Worm (Caenorhabditis elegans) whole organism, L3 larva: ENCODE measurements around the gene Y62E10A.24.

Experiments used
- R02D3.7 ChIP-seq: fragments of 150-350 bp; optimal IDR thresholded peaks from 2 replicates; lab custom pipeline; 2014; ENCODE audit warnings: missing biosample characterization, missing genetic modification characterization
- aly-2 ChIP-seq: fragments of 150-350 bp; optimal IDR thresholded peaks from 2 replicates; lab custom pipeline; 2014; ENCODE audit warnings: missing biosample characterization, missing genetic modification characterization
- ama-1 ChIP-seq: fragments of 150-350 bp; optimal IDR thresholded peaks from 2 replicates; lab custom pipeline; 2018
- ceh-16 ChIP-seq: sonication (generic microtip); optimal IDR thresholded peaks from 2 replicates; lab custom pipeline; 2017; ENCODE audit warnings: missing biosample characterization, missing genetic modification characterization
- ceh-28 ChIP-seq: fragments of 150-350 bp; optimal IDR thresholded peaks from 2 replicates; lab custom pipeline; 2014; ENCODE audit warnings: missing biosample characterization, missing genetic modification reagents, missing genetic modification characterization
- ceh-82 ChIP-seq: fragments of 150-350 bp; optimal IDR thresholded peaks from 2 replicates; lab custom pipeline; 2014; ENCODE audit warnings: missing biosample characterization, missing genetic modification characterization
- ceh-9 ChIP-seq: sonication (generic microtip); optimal IDR thresholded peaks from 2 replicates; lab custom pipeline; 2018; ENCODE audit warnings: missing biosample characterization, missing genetic modification characterization
- daf-12 ChIP-seq: fragments of 150-350 bp; optimal IDR thresholded peaks from 2 replicates; lab custom pipeline; 2014; ENCODE audit warnings: missing biosample characterization, missing genetic modification reagents, missing genetic modification characterization
- egl-5 ChIP-seq: fragments of 150-350 bp; optimal IDR thresholded peaks from 2 replicates; lab custom pipeline; 2017; ENCODE audit warnings: missing biosample characterization, missing genetic modification reagents, missing genetic modification characterization, inconsistent platforms
- elt-2 ChIP-seq: sonication (generic microtip); optimal IDR thresholded peaks from 2 replicates; lab custom pipeline; 2016; ENCODE audit warnings: missing genetic modification reagents, mild to moderate bottlenecking, missing genetic modification characterization, missing compliant biosample characterization
- elt-3 ChIP-seq, 3 experiments: fragments of 150-350 bp in 1 of 3; sonication (generic microtip) in 2 of 3; optimal IDR thresholded peaks; 2 replicates in 2 of 3; 4 replicates in 1 of 3; lab custom pipeline; 2014 to 2017; ENCODE audit warnings: missing biosample characterization in 3 of 3, missing genetic modification characterization in 3 of 3
- eor-1 ChIP-seq, 2 experiments: fragments of 150-350 bp; optimal IDR thresholded peaks; 2 replicates each; lab custom pipeline; 2014 to 2018; ENCODE audit warnings: missing biosample characterization in 2 of 2, missing genetic modification characterization in 2 of 2
- fkh-10 ChIP-seq: sonication (generic microtip); optimal IDR thresholded peaks from 2 replicates; lab custom pipeline; 2017; ENCODE audit warnings: missing biosample characterization, missing genetic modification reagents, missing genetic modification characterization
- hmg-11 ChIP-seq: sonication (generic microtip); optimal IDR thresholded peaks from 2 replicates; lab custom pipeline; 2016; ENCODE audit warnings: missing genetic modification characterization, missing compliant biosample characterization
- jun-1 ChIP-seq: fragments of 150-350 bp; optimal IDR thresholded peaks from 2 replicates; lab custom pipeline; 2014; ENCODE audit warnings: missing biosample characterization, missing genetic modification reagents, missing genetic modification characterization
- lin-15B ChIP-seq: fragments of 150-350 bp; optimal IDR thresholded peaks from 2 replicates; lab custom pipeline; 2014; ENCODE audit warnings: missing biosample characterization, missing genetic modification characterization
- lin-39 ChIP-seq: fragments of 150-350 bp; optimal IDR thresholded peaks from 2 replicates; lab custom pipeline; 2018; ENCODE audit warnings: missing biosample characterization, missing genetic modification reagents, missing genetic modification characterization
- mml-1 ChIP-seq: fragments of 150-350 bp; sonication (generic microtip); optimal IDR thresholded peaks from 3 replicates; lab custom pipeline; 2014; ENCODE audit warnings: missing biosample characterization, missing genetic modification characterization
- nfya-1 ChIP-seq: sonication (generic microtip); optimal IDR thresholded peaks from 2 replicates; lab custom pipeline; 2017; ENCODE audit warnings: missing genetic modification characterization, mild to moderate bottlenecking, missing compliant biosample characterization, antibody characterized with exemption, moderate library complexity; ENCODE audit not compliant: insufficient read depth
- nhr-11 ChIP-seq: fragments of 150-350 bp; optimal IDR thresholded peaks from 2 replicates; lab custom pipeline; 2014; ENCODE audit warnings: missing biosample characterization, missing genetic modification characterization
- nhr-12 ChIP-seq: fragments of 150-350 bp; optimal IDR thresholded peaks from 2 replicates; lab custom pipeline; 2014; ENCODE audit warnings: missing biosample characterization, missing genetic modification characterization
- nhr-23 ChIP-seq: fragments of 150-350 bp; optimal IDR thresholded peaks from 2 replicates; lab custom pipeline; 2014; ENCODE audit warnings: missing biosample characterization, missing genetic modification reagents, missing genetic modification characterization
- nhr-237 ChIP-seq: fragments of 150-350 bp; optimal IDR thresholded peaks from 2 replicates; lab custom pipeline; 2014; ENCODE audit warnings: missing biosample characterization, missing genetic modification characterization
- nhr-25 ChIP-seq: sonication (generic microtip); optimal IDR thresholded peaks from 2 replicates; lab custom pipeline; 2017; ENCODE audit warnings: missing biosample characterization, missing genetic modification characterization
- nhr-28 ChIP-seq: fragments of 150-350 bp; optimal IDR thresholded peaks from 2 replicates; lab custom pipeline; 2014; ENCODE audit warnings: missing biosample characterization, missing genetic modification characterization
- nhr-43 ChIP-seq: sonication (generic microtip); optimal IDR thresholded peaks from 2 replicates; lab custom pipeline; 2016; ENCODE audit warnings: mild to moderate bottlenecking, missing genetic modification characterization, missing compliant biosample characterization; ENCODE audit not compliant: poor library complexity, severe bottlenecking
- nhr-77 ChIP-seq: fragments of 150-350 bp; optimal IDR thresholded peaks from 2 replicates; lab custom pipeline; 2014; ENCODE audit warnings: missing biosample characterization, missing genetic modification characterization
- pha-4 ChIP-seq: fragments of 150-350 bp; optimal IDR thresholded peaks from 2 replicates; lab custom pipeline; 2014; ENCODE audit warnings: missing biosample characterization, missing genetic modification reagents, missing genetic modification characterization
- pqm-1 ChIP-seq: fragments of 150-350 bp; optimal IDR thresholded peaks from 2 replicates; lab custom pipeline; 2017; ENCODE audit warnings: missing biosample characterization, missing genetic modification characterization, inconsistent platforms
- skn-1 ChIP-seq: fragments of 150-350 bp; optimal IDR thresholded peaks from 2 replicates; lab custom pipeline; 2014; ENCODE audit warnings: missing biosample characterization, missing genetic modification characterization
- snpc-4 ChIP-seq: fragments of 150-350 bp; optimal IDR thresholded peaks from 2 replicates; lab custom pipeline; 2014; ENCODE audit warnings: missing biosample characterization, missing genetic modification characterization
- tbx-2 ChIP-seq: sonication (generic microtip); optimal IDR thresholded peaks from 2 replicates; lab custom pipeline; 2016; ENCODE audit warnings: mild to moderate bottlenecking, missing genetic modification characterization, missing compliant biosample characterization
- unc-62 ChIP-seq: fragments of 150-350 bp; sonication (generic microtip); optimal IDR thresholded peaks from 4 replicates; lab custom pipeline; 2014; ENCODE audit warnings: missing biosample characterization, missing genetic modification reagents, missing genetic modification characterization
- zag-1 ChIP-seq: fragments of 150-350 bp; optimal IDR thresholded peaks from 2 replicates; lab custom pipeline; 2014; ENCODE audit warnings: missing biosample characterization, missing genetic modification characterization
- ztf-11 ChIP-seq: fragments of 150-350 bp; optimal IDR thresholded peaks from 2 replicates; lab custom pipeline; 2014; ENCODE audit warnings: missing biosample characterization, missing genetic modification characterization
- ztf-4 ChIP-seq: fragments of 150-350 bp; optimal IDR thresholded peaks from 2 replicates; lab custom pipeline; 2014; ENCODE audit warnings: missing biosample characterization, missing genetic modification characterization

Gene Y62E10A.24

ce11 chrIV:13381823-13382222 is 11.3 kb downstream of the Y62E10A.24 start, which contains the start of gene emc-3:
TSS of gene emc-3 (minus strand) at chrIV:13381923.
- TF ChIP-seq fkh-10 (GFP tag; lab: Kevin White, UChicago) (no peak), ceh-16 (tag; lab: Kevin White, UChicago) (no peak), ama-1 (no peak), aly-2 (tag; lab: Kevin White, UChicago) (no peak), nhr-25 (tag; lab: Kevin White, UChicago) (no peak), nhr-12 (tag; lab: Kevin White, UChicago) (no peak), nhr-28 (tag; lab: Kevin White, UChicago) (no peak), hmg-11 (tag; lab: Kevin White, UChicago) (no peak), elt-2 (tag; lab: Kevin White, UChicago) (no peak), lin-15B (tag; lab: Kevin White, UChicago) (no peak), ceh-82 (tag; lab: Kevin White, UChicago) (no peak), ztf-11 (tag; lab: Kevin White, UChicago) (no peak), ztf-4 (tag; lab: Kevin White, UChicago) (no peak), eor-1 (tag; optimal IDR thresholded peaks at IDR 0.05; lab: Kevin White, UChicago) (no peak), ceh-9 (tag; lab: Kevin White, UChicago) (no peak), daf-12 (no peak), nhr-237 (tag; lab: Kevin White, UChicago) (no peak), pha-4 (no peak), elt-3 (tag; optimal IDR thresholded peaks at IDR 0.05; lab: Kevin White, UChicago) (no peak), nhr-11 (tag; lab: Kevin White, UChicago) (no peak)

ce11 chrIV:13383763-13384436 is 13.4 kb downstream of the Y62E10A.24 start, which contains the start of gene rab-19:
TSS of gene rab-19 (minus strand) at chrIV:13384386.
- TF ChIP-seq nfya-1 (tag; lab: Kevin White, UChicago): peak; percentile 26
- TF ChIP-seq snpc-4 (tag; lab: Kevin White, UChicago): no peak
- TF ChIP-seq lin-15B (tag; lab: Kevin White, UChicago): peak; percentile 13
- TF ChIP-seq fkh-10 (GFP tag; lab: Kevin White, UChicago): no peak
- peak; percentile 35 for TF ChIP-seq lin-39 (tag; lab: Kevin White, UChicago)
- peak; percentile 65 for TF ChIP-seq hmg-11 (tag; lab: Kevin White, UChicago)

ce11 chrIV:13386043-13386442 is 15.5 kb downstream of the Y62E10A.24 start, which contains the start of the genes Y62E10A.20, Y62E10A.23 and mdt-9:
TSS of gene Y62E10A.20 (minus strand) at chrIV:13386091.
TSS of gene Y62E10A.23 (plus strand) at chrIV:13386324.
TSS of gene mdt-9 (plus strand) at chrIV:13386380.
- TF ChIP-seq nhr-12 (tag; lab: Kevin White, UChicago) (no peak), ztf-4 (tag; lab: Kevin White, UChicago) (no peak), nfya-1 (tag; lab: Kevin White, UChicago) (peak; percentile 82), mml-1 (tag; lab: Kevin White, UChicago) (no peak), nhr-23 (tag; lab: Kevin White, UChicago) (peak; percentile 81), pqm-1 (tag; lab: Kevin White, UChicago) (peak; percentile 9), R02D3.7 (tag; lab: Kevin White, UChicago) (peak; percentile 53), snpc-4 (tag; lab: Kevin White, UChicago) (peak; percentile 11), pha-4 (peak; percentile 87), tbx-2 (no peak), nhr-25 (tag; lab: Kevin White, UChicago) (peak; percentile 72), ceh-16 (tag; lab: Kevin White, UChicago) (no peak), ztf-11 (tag; lab: Kevin White, UChicago) (no peak), elt-2 (tag; lab: Kevin White, UChicago) (peak; percentile 28), skn-1 (tag; lab: Kevin White, UChicago) (peak; percentile 32), aly-2 (tag; lab: Kevin White, UChicago) (no peak), ama-1 (peak; percentile 9), jun-1 (tag; lab: Kevin White, UChicago) (no peak), lin-15B (tag; lab: Kevin White, UChicago) (peak; percentile 92), lin-39 (tag; lab: Kevin White, UChicago) (peak; percentile 70), elt-3 (tag; optimal IDR thresholded peaks at IDR 0.05; lab: Kevin White, UChicago) (no peak), eor-1 (tag; optimal IDR thresholded peaks at IDR 0.05; lab: Kevin White, UChicago) (no peak), nhr-77 (no peak), zag-1 (no peak), unc-62 (GFP tag; lab: Kevin White, UChicago) (no peak), egl-5 (tag; lab: Kevin White, UChicago) (peak; percentile 95), nhr-43 (peak; percentile 43), ceh-28 (tag; lab: Kevin White, UChicago) (peak; percentile 54), fkh-10 (GFP tag; lab: Kevin White, UChicago) (peak; percentile 14), hmg-11 (tag; lab: Kevin White, UChicago) (peak; percentile 66)
